Worm (Caenorhabditis elegans) whole organism, midembryonic: Measurements from ENCODE around the gene rabr-4.

ENCODE experiments used
- flt-1 ChIP-seq: fragments of 200-800 bp; sonication (Bioruptor generic); IDR thresholded peaks from 2 replicates; pipeline ENCODE4 v1.3.6; 2022; ENCODE audit warnings: missing genetic modification characterization, missing compliant biosample characterization
- ref-1 ChIP-seq: fragments of 200-800 bp; sonication (Bioruptor generic); conservative IDR thresholded peaks from 2 replicates; pipeline ENCODE4 v1.3.6; 2022; ENCODE audit warnings: missing genetic modification reagents, missing genetic modification characterization, missing compliant biosample characterization

DNA sequence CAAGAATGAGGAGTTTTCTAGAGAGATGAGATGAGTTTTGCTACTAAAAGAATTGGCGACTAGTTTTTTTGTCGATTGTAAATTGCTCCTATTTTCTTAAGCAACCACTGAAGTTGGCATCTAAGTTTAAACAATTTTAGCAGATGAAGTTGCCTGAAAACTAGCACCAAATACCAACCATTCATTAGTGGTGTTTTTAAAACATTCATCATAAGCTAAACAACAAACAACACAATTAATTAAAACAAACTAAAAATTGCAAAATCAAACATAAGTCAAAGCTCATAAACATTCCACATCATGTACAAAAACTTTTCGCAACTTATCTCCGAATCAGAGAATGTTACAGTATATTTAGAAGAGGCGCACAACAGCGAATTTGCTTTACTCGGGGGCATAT, 12.6 kb upstream of the rabr-4 start, which contains the start of gene srz-13:
- TF ChIP-seq ref-1 (GFP tag; lab: Robert Waterston, UW) (no peak), flt-1 (GFP tag; lab: Robert Waterston, UW) (no peak)
